Fruit fly (Drosophila melanogaster): ENCODE measurements around the gene Ance-2.

DNA sequence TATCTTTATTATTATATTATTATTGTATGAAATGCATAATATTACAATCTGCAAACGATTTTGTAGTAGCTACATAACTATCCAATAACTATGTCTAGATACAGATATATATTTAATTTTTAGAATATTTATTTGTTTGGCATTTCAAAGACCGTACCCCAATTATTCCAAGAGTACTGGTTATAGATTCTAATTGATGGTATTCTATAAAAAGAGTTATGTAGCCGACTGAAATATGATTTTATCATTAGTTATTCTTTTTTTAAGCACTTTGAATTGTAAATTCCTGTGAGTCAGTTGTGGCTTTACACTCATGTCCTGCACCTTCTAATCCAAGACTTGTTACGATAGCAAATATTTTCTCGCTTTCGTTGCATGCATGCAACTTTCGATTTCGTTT lies 16.6 kb downstream of the Ance-2 start:
- TF ChIP-seq rgr (GFP tag; optimal IDR thresholded peaks at IDR 0.05) = no peak
- no peak for TF ChIP-seq usp (GFP tag; optimal IDR thresholded peaks at IDR 0.05)
- no peak for TF ChIP-seq lola (GFP tag; optimal IDR thresholded peaks at IDR 0.05)
- TF ChIP-seq pan (optimal IDR thresholded peaks at IDR 0.05) = no peak
- no peak for TF ChIP-seq Myc (optimal IDR thresholded peaks at IDR 0.05)
- no peak for TF ChIP-seq OdsH (GFP tag; optimal IDR thresholded peaks at IDR 0.05)
- no peak for TF ChIP-seq foxo (GFP tag; optimal IDR thresholded peaks at IDR 0.05)
- no peak for TF ChIP-seq Vsx2 (GFP tag; optimal IDR thresholded peaks at IDR 0.05; ENCODE audit: partially characterized antibody)
- TF ChIP-seq ey (GFP tag; optimal IDR thresholded peaks at IDR 0.05) = no peak
- TF ChIP-seq h (GFP tag; optimal IDR thresholded peaks at IDR 0.05) = no peak
- no peak for TF ChIP-seq Abd-B (GFP tag; optimal IDR thresholded peaks at IDR 0.05)
- no peak for TF ChIP-seq CG32264 (GFP tag; optimal IDR thresholded peaks at IDR 0.05)
- no peak for TF ChIP-seq br (GFP tag; optimal IDR thresholded peaks at IDR 0.05)
- TF ChIP-seq N (GFP tag; optimal IDR thresholded peaks at IDR 0.05) = no peak
